Fruit fly (Drosophila melanogaster): Measurements from ENCODE around the gene CG3777.

CG3777 gene

dm6 chrX:352767-353166 lies 73.3 kb downstream of the CG3777 start, which contains the start of gene CG43182:
Gene CG43182, plus strand, starts transcription at chrX:353067.
- no peak for TF ChIP-seq CG17801 (GFP tag; optimal IDR thresholded peaks at IDR 0.05; ENCODE audit: partially characterized antibody)

- no peak for TF ChIP-seq CG17801 (GFP tag; optimal IDR thresholded peaks at IDR 0.05; ENCODE audit: partially characterized antibody)
Observed at dm6 chrX:353929-354515, 74.5 kb downstream of the CG3777 start.

dm6 chrX:356232-356631 lies 76.7 kb downstream of the CG3777 start, which contains the start of gene y:
Gene y, plus strand, starts transcription at chrX:356509.
- TF ChIP-seq CG17801 (GFP tag; optimal IDR thresholded peaks at IDR 0.05; ENCODE audit: partially characterized antibody), result no peak

- peak; percentile 87 for TF ChIP-seq CG17801 (GFP tag; optimal IDR thresholded peaks at IDR 0.05; ENCODE audit: partially characterized antibody)
Observed at dm6 chrX:361418-361817, 81.9 kb downstream of the CG3777 start.

dm6 chrX:362073-362674 lies 82.7 kb downstream of the CG3777 start:
- TF ChIP-seq CG17801 (GFP tag; optimal IDR thresholded peaks at IDR 0.05; ENCODE audit: partially characterized antibody), result no peak

dm6 chrX:364006-364405 lies 84.5 kb downstream of the CG3777 start:
- TF ChIP-seq CG17801 (GFP tag; optimal IDR thresholded peaks at IDR 0.05; ENCODE audit: partially characterized antibody), result no peak

- no peak for TF ChIP-seq CG17801 (GFP tag; optimal IDR thresholded peaks at IDR 0.05; ENCODE audit: partially characterized antibody)
Observed at dm6 chrX:366854-367253, 87.4 kb downstream of the CG3777 start.

dm6 chrX:369645-370174 lies 90.2 kb downstream of the CG3777 start, which contains the start of gene ac:
Gene ac, plus strand, starts transcription at chrX:370031.
- TF ChIP-seq CG17801 (GFP tag; optimal IDR thresholded peaks at IDR 0.05; ENCODE audit: partially characterized antibody), result no peak

dm6 chrX:377388-377787 lies 97.9 kb downstream of the CG3777 start:
- no peak for TF ChIP-seq CG17801 (GFP tag; optimal IDR thresholded peaks at IDR 0.05; ENCODE audit: partially characterized antibody)

- TF ChIP-seq CG17801 (GFP tag; optimal IDR thresholded peaks at IDR 0.05; ENCODE audit: partially characterized antibody), result no peak
Observed at dm6 chrX:378341-378740, 98.8 kb downstream of the CG3777 start.

- no peak for TF ChIP-seq CG17801 (GFP tag; optimal IDR thresholded peaks at IDR 0.05; ENCODE audit: partially characterized antibody)
Observed at dm6 chrX:379527-379926, 100.0 kb downstream of the CG3777 start.

- no peak for TF ChIP-seq CG17801 (GFP tag; optimal IDR thresholded peaks at IDR 0.05; ENCODE audit: partially characterized antibody)
Observed at dm6 chrX:385751-386492, 106.4 kb downstream of the CG3777 start.

- no peak for TF ChIP-seq CG17801 (GFP tag; optimal IDR thresholded peaks at IDR 0.05; ENCODE audit: partially characterized antibody)
Observed at dm6 chrX:390457-390856, 111.0 kb downstream of the CG3777 start.

dm6 chrX:392242-392641 lies 112.7 kb downstream of the CG3777 start:
- no peak for TF ChIP-seq CG17801 (GFP tag; optimal IDR thresholded peaks at IDR 0.05; ENCODE audit: partially characterized antibody)

dm6 chrX:392979-393378 lies 113.5 kb downstream of the CG3777 start:
- TF ChIP-seq CG17801 (GFP tag; optimal IDR thresholded peaks at IDR 0.05; ENCODE audit: partially characterized antibody), result no peak

dm6 chrX:395746-396145 lies 116.2 kb downstream of the CG3777 start, which contains the start of gene sc:
Gene sc, plus strand, starts transcription at chrX:396060.
- no peak for TF ChIP-seq CG17801 (GFP tag; optimal IDR thresholded peaks at IDR 0.05; ENCODE audit: partially characterized antibody)

All from ovary, adult (tissue).